Fruit fly (Drosophila melanogaster): ENCODE results near the gene Nmnat.

Gene Nmnat

dm6 chr3R:24944920-24945853 is at the start of gene Nmnat, which contains the start of gene ssh (continued):
- no peak for TF ChIP-seq da (GFP tag; optimal IDR thresholded peaks at IDR 0.05)
- TF ChIP-seq CG2129 (GFP tag; IDR thresholded peaks at IDR 0.05; ENCODE audit: partially characterized antibody), result peak; percentile 69
- TF ChIP-seq CG7928 (GFP tag; optimal IDR thresholded peaks at IDR 0.05), result peak; percentile 95
- TF ChIP-seq Med (GFP tag), result peak; percentile 84
- no peak for TF ChIP-seq CG17612 (GFP tag; IDR thresholded peaks at IDR 0.05)
- no peak for TF ChIP-seq cwo (GFP tag; optimal IDR thresholded peaks at IDR 0.05)
- TF ChIP-seq Lim3 (GFP tag; IDR thresholded peaks at IDR 0.05), result no peak
- peak; percentile 48 for TF ChIP-seq Xbp1 (GFP tag; optimal IDR thresholded peaks at IDR 0.05)
- peak; percentile 24 for TF ChIP-seq Bteb2 (GFP tag; optimal IDR thresholded peaks at IDR 0.05)
- peak; percentile 96 for TF ChIP-seq onecut (GFP tag; IDR thresholded peaks at IDR 0.05)
- TF ChIP-seq kah (GFP tag; optimal IDR thresholded peaks at IDR 0.05), result no peak
- no peak for TF ChIP-seq hkb (optimal IDR thresholded peaks at IDR 0.05)
- no peak for TF ChIP-seq hkb (GFP tag; IDR thresholded peaks at IDR 0.05)
- TF ChIP-seq schlank (tag; optimal IDR thresholded peaks at IDR 0.05), result no peak
- no peak for TF ChIP-seq trh (GFP tag; optimal IDR thresholded peaks at IDR 0.05)
- TF ChIP-seq CG6683 (GFP tag; optimal IDR thresholded peaks at IDR 0.05), result no peak
- no peak for TF ChIP-seq CG32772 (GFP tag; IDR thresholded peaks at IDR 0.05)
- peak; percentile 37 for TF ChIP-seq mam (GFP tag; optimal IDR thresholded peaks at IDR 0.05)
- no peak for TF ChIP-seq sima (GFP tag; optimal IDR thresholded peaks at IDR 0.05)
- peak; percentile 70 for TF ChIP-seq row (GFP tag; IDR thresholded peaks at IDR 0.05)
- no peak for TF ChIP-seq Meics (GFP tag; optimal IDR thresholded peaks at IDR 0.05)
- TF ChIP-seq CG34376 (GFP tag; optimal IDR thresholded peaks at IDR 0.05), result peak; percentile 46
- no peak for TF ChIP-seq crc (GFP tag; optimal IDR thresholded peaks at IDR 0.05)
- no peak for TF ChIP-seq GATAe (GFP tag; conservative IDR thresholded peaks at IDR 0.05)
- peak; percentile 21 for TF ChIP-seq Dad (GFP tag; optimal IDR thresholded peaks at IDR 0.05)
- peak; percentile 67 for TF ChIP-seq HmgZ (tag; optimal IDR thresholded peaks at IDR 0.05)
- TF ChIP-seq CG6689 (GFP tag; IDR thresholded peaks at IDR 0.05), result no peak; the same call in 1 of the 2 replicates
- TF ChIP-seq slbo (GFP tag; IDR thresholded peaks at IDR 0.05), result peak; percentile 52
- no peak for TF ChIP-seq gsb-n (tag; optimal IDR thresholded peaks at IDR 0.05)
- TF ChIP-seq MBD-R2 (GFP tag; IDR thresholded peaks at IDR 0.05), result peak; percentile 92
- no peak for TF ChIP-seq CG10462 (GFP tag; optimal IDR thresholded peaks at IDR 0.05)
- TF ChIP-seq CG12236 (GFP tag; optimal IDR thresholded peaks at IDR 0.05), result no peak
- no peak for TF ChIP-seq CG11247 (GFP tag; IDR thresholded peaks at IDR 0.05)
- no peak for TF ChIP-seq CG2202 (tag; optimal IDR thresholded peaks at IDR 0.05)
- TF ChIP-seq inv (GFP tag; IDR thresholded peaks at IDR 0.05; ENCODE audit: partially characterized antibody), result peak; percentile 91
- TF ChIP-seq CG10654 (GFP tag; optimal IDR thresholded peaks at IDR 0.05), result peak; percentile 11
- no peak for TF ChIP-seq ranshi (GFP tag; IDR thresholded peaks at IDR 0.05)
- no peak for TF ChIP-seq run (tag; optimal IDR thresholded peaks at IDR 0.05)
- TF ChIP-seq Abd-B (GFP tag; optimal IDR thresholded peaks at IDR 0.05), result no peak
- TF ChIP-seq Scr (GFP tag; IDR thresholded peaks at IDR 0.05; ENCODE audit: partially characterized antibody), result peak; percentile 94
- TF ChIP-seq Hmx (GFP tag; optimal IDR thresholded peaks at IDR 0.05), result no peak
- TF ChIP-seq CG9609 (GFP tag; optimal IDR thresholded peaks at IDR 0.05), result peak; percentile 9
- no peak for TF ChIP-seq Nf-YC (tag; optimal IDR thresholded peaks at IDR 0.05)
- TF ChIP-seq yki (optimal IDR thresholded peaks at IDR 0.05), result no peak
- TF ChIP-seq tin (GFP tag; optimal IDR thresholded peaks at IDR 0.05), result peak; percentile 10
- TF ChIP-seq crp (GFP tag; optimal IDR thresholded peaks at IDR 0.05), result peak; percentile 98 to 100
- TF ChIP-seq ro (GFP tag; IDR thresholded peaks at IDR 0.05), result no peak
- no peak for TF ChIP-seq CG8765 (GFP tag; IDR thresholded peaks at IDR 0.05)
- no peak for TF ChIP-seq CG18011 (GFP tag; optimal IDR thresholded peaks at IDR 0.05)
- no peak for TF ChIP-seq bowl (GFP tag; IDR thresholded peaks at IDR 0.05)
